Worm (Caenorhabditis elegans): ENCODE results near the gene spp-31.

The spp-31 gene

ce11 chrIV:1419795-1420509 lies 13.6 kb downstream of the spp-31 start, which contains the start of gene Y77E11A.7 (continued):
- TF ChIP-seq lin-39 (tag; optimal IDR thresholded peaks at IDR 0.05), result peak; percentile 100
- peak; percentile 89 for TF ChIP-seq snpc-4 (tag; optimal IDR thresholded peaks at IDR 0.05)
- TF ChIP-seq ZK546.5 (tag; optimal IDR thresholded peaks at IDR 0.05), result no peak
- TF ChIP-seq fkh-2 (tag; optimal IDR thresholded peaks at IDR 0.05), result no peak
- TF ChIP-seq nfya-1 (tag; optimal IDR thresholded peaks at IDR 0.05; ENCODE audit: insufficient read depth), result peak; percentile 95

ce11 chrIV:1420603-1421002 lies 14.2 kb downstream of the spp-31 start, which contains the start of gene jtr-1:
Gene jtr-1, plus strand, starts transcription at chrIV:1420929.
- no peak for TF ChIP-seq nhr-67 (tag; optimal IDR thresholded peaks at IDR 0.05)
- TF ChIP-seq lin-39 (tag; optimal IDR thresholded peaks at IDR 0.05), result no peak
- TF ChIP-seq nhr-43 (tag; optimal IDR thresholded peaks at IDR 0.05; ENCODE audit: poor library complexity, severe bottlenecking), result no peak
- no peak for TF ChIP-seq elt-3 (tag; optimal IDR thresholded peaks at IDR 0.05)
- TF ChIP-seq nhr-28 (tag; optimal IDR thresholded peaks at IDR 0.05), result no peak
- TF ChIP-seq unc-62 (GFP tag; optimal IDR thresholded peaks at IDR 0.05), result no peak
- TF ChIP-seq nfya-1 (tag; optimal IDR thresholded peaks at IDR 0.05; ENCODE audit: insufficient read depth), result no peak
- TF ChIP-seq snpc-4 (tag; optimal IDR thresholded peaks at IDR 0.05), result no peak
- TF ChIP-seq eor-1 (tag; optimal IDR thresholded peaks at IDR 0.05), result no peak

ce11 chrIV:1424962-1425361 lies 18.6 kb downstream of the spp-31 start, which contains the start of gene Y77E11A.8:
Gene Y77E11A.8, minus strand, starts transcription at chrIV:1425062.
- no peak for TF ChIP-seq aly-2 (tag; optimal IDR thresholded peaks at IDR 0.05)
- TF ChIP-seq fkh-2 (tag; optimal IDR thresholded peaks at IDR 0.05), result no peak
- no peak for TF ChIP-seq hmg-11 (tag; optimal IDR thresholded peaks at IDR 0.05)
- no peak for TF ChIP-seq nfya-1 (tag; optimal IDR thresholded peaks at IDR 0.05; ENCODE audit: insufficient read depth)
- no peak for TF ChIP-seq nhr-67 (tag; optimal IDR thresholded peaks at IDR 0.05)
- TF ChIP-seq pqm-1 (tag; optimal IDR thresholded peaks at IDR 0.05), result no peak
- no peak for TF ChIP-seq fos-1 (tag; optimal IDR thresholded peaks at IDR 0.05)
- no peak for TF ChIP-seq ceh-82 (tag; optimal IDR thresholded peaks at IDR 0.05)
- no peak for TF ChIP-seq lsy-12 (tag; optimal IDR thresholded peaks at IDR 0.05)
- TF ChIP-seq egl-27 (tag; optimal IDR thresholded peaks at IDR 0.05), result no peak
- no peak for TF ChIP-seq nhr-28 (tag; optimal IDR thresholded peaks at IDR 0.05)
- TF ChIP-seq nhr-11 (tag; optimal IDR thresholded peaks at IDR 0.05), result no peak
- TF ChIP-seq mml-1 (tag; optimal IDR thresholded peaks at IDR 0.05), result no peak

- TF ChIP-seq elt-1 (tag; optimal IDR thresholded peaks at IDR 0.05) (no peak), elt-3 (tag; optimal IDR thresholded peaks at IDR 0.05) (no peak), nhr-77 (tag; optimal IDR thresholded peaks at IDR 0.05) (no peak), lin-39 (tag; optimal IDR thresholded peaks at IDR 0.05) (no peak), ama-1 (optimal IDR thresholded peaks at IDR 0.05) (no peak), egl-5 (tag; optimal IDR thresholded peaks at IDR 0.05) (no peak), mdl-1 (tag; optimal IDR thresholded peaks at IDR 0.05) (no peak), nhr-43 (tag; optimal IDR thresholded peaks at IDR 0.05; ENCODE audit: poor library complexity, severe bottlenecking) (no peak), nhr-11 (tag; optimal IDR thresholded peaks at IDR 0.05) (no peak), fos-1 (tag; optimal IDR thresholded peaks at IDR 0.05) (no peak), aly-2 (tag; optimal IDR thresholded peaks at IDR 0.05) (no peak), nhr-25 (tag; optimal IDR thresholded peaks at IDR 0.05) (no peak), nhr-237 (tag; optimal IDR thresholded peaks at IDR 0.05) (no peak)
Observed at ce11 chrIV:1427283-1427682, 20.9 kb downstream of the spp-31 start, which contains the start of gene clec-171. Gene clec-171, minus strand, starts transcription at chrIV:1427383.

- TF ChIP-seq mml-1 (tag; optimal IDR thresholded peaks at IDR 0.05) (no peak), daf-12 (tag; optimal IDR thresholded peaks at IDR 0.05) (no peak), nhr-77 (tag; optimal IDR thresholded peaks at IDR 0.05) (no peak), pha-4 (tag; optimal IDR thresholded peaks at IDR 0.05) (no peak), elt-1 (tag; optimal IDR thresholded peaks at IDR 0.05) (no peak), ceh-82 (tag; optimal IDR thresholded peaks at IDR 0.05) (no peak), sea-2 (GFP tag; optimal IDR thresholded peaks at IDR 0.05) (no peak), ztf-4 (tag; optimal IDR thresholded peaks at IDR 0.05) (no peak), nhr-25 (tag; optimal IDR thresholded peaks at IDR 0.05) (no peak), mdl-1 (tag; optimal IDR thresholded peaks at IDR 0.05) (no peak), R02D3.7 (tag; optimal IDR thresholded peaks at IDR 0.05) (no peak)
Observed at ce11 chrIV:1430261-1430660, 23.9 kb downstream of the spp-31 start, which contains the start of gene Y77E11A.23. Gene Y77E11A.23, minus strand, starts transcription at chrIV:1430367.

Measured in whole organism, L3 larva.